Worm (Caenorhabditis elegans) whole organism, L4 larva: ENCODE results near the gene kxd-1.

ENCODE experiments used
- F26F4.8 ChIP-seq: fragments of 200-800 bp; sonication (Bioruptor generic); conservative IDR thresholded peaks from 2 replicates; pipeline ENCODE4 v1.3.6; 2022; ENCODE audit warnings: missing genetic modification characterization, missing compliant biosample characterization
- F37D6.2 ChIP-seq: sonication (generic microtip); optimal IDR thresholded peaks from 2 replicates; lab custom pipeline; 2016; ENCODE audit warnings: mild to moderate bottlenecking, missing genetic modification characterization, missing compliant biosample characterization
- F49E8.2 ChIP-seq: sonication (generic microtip); optimal IDR thresholded peaks from 2 replicates; lab custom pipeline; 2016; ENCODE audit warnings: missing compliant biosample characterization, mild to moderate bottlenecking, missing genetic modification characterization, borderline replicate concordance
- Y48G9A.11 ChIP-seq: fragments of 200-800 bp; sonication (Bioruptor generic); IDR thresholded peaks from 2 replicates; pipeline ENCODE4 v1.3.6; 2022; ENCODE audit warnings: missing genetic modification reagents, missing genetic modification characterization, missing compliant biosample characterization
- ZK546.5 ChIP-seq, 2 experiments: sonication (generic microtip); optimal IDR thresholded peaks; 2 replicates each; lab custom pipeline; 2017; ENCODE audit warnings: missing biosample characterization in 2 of 2, missing genetic modification characterization in 2 of 2
- aha-1 ChIP-seq: fragments of 150-350 bp; peaks from one replicate; lab custom pipeline; 2014; ENCODE audit warnings: missing biosample characterization, missing genetic modification characterization
- attf-4 ChIP-seq: sonication (generic microtip); optimal IDR thresholded peaks from 3 replicates; lab custom pipeline; 2017; ENCODE audit warnings: missing biosample characterization, missing genetic modification characterization
- ceh-28 ChIP-seq: fragments of 150-350 bp; optimal IDR thresholded peaks from 2 replicates; lab custom pipeline; 2014; ENCODE audit warnings: missing biosample characterization, missing genetic modification reagents, missing genetic modification characterization
- ceh-44 ChIP-seq: fragments of 200-800 bp; sonication (Bioruptor generic); IDR thresholded peaks from 2 replicates; pipeline ENCODE4 v1.3.6; 2022; ENCODE audit warnings: missing genetic modification reagents, missing genetic modification characterization, missing compliant biosample characterization
- ceh-62 ChIP-seq: sonication (generic microtip); optimal IDR thresholded peaks from 2 replicates; lab custom pipeline; 2017; ENCODE audit warnings: missing biosample characterization, missing genetic modification characterization
- ces-1 ChIP-seq: fragments of 150-350 bp; sonication (generic microtip); optimal IDR thresholded peaks from 4 replicates; lab custom pipeline; 2014; ENCODE audit warnings: missing biosample characterization, missing genetic modification reagents, missing genetic modification characterization
- cey-2 ChIP-seq: sonication (generic microtip); optimal IDR thresholded peaks from 3 replicates; lab custom pipeline; 2017; ENCODE audit warnings: missing genetic modification characterization, mild to moderate bottlenecking, missing compliant biosample characterization, antibody characterized with exemption, borderline replicate concordance; ENCODE audit not compliant: insufficient read depth
- daf-12 ChIP-seq: fragments of 150-350 bp; optimal IDR thresholded peaks from 2 replicates; lab custom pipeline; 2014; ENCODE audit warnings: missing biosample characterization, missing genetic modification reagents, missing genetic modification characterization
- daf-8 ChIP-seq: fragments of 200-800 bp; sonication (Bioruptor generic); IDR thresholded peaks from 2 replicates; pipeline ENCODE4 v1.3.6; 2022; ENCODE audit warnings: missing genetic modification characterization, missing compliant biosample characterization
- dpl-1 ChIP-seq: fragments of 150-350 bp; optimal IDR thresholded peaks from 2 replicates; lab custom pipeline; 2014; ENCODE audit warnings: missing biosample characterization, missing genetic modification reagents, missing genetic modification characterization
- duxl-1 ChIP-seq: sonication (generic microtip); optimal IDR thresholded peaks from 2 replicates; lab custom pipeline; 2016; ENCODE audit warnings: mild to moderate bottlenecking, missing genetic modification characterization, moderate library complexity, missing compliant biosample characterization; ENCODE audit not compliant: poor library complexity
- hlh-11 ChIP-seq: fragments of 200-800 bp; sonication (Bioruptor generic); optimal IDR thresholded peaks from 2 replicates; lab custom pipeline; 2018; ENCODE audit warnings: mild to moderate bottlenecking, missing genetic modification characterization, missing compliant biosample characterization
- hlh-30 ChIP-seq: sonication (generic microtip); optimal IDR thresholded peaks from 2 replicates; lab custom pipeline; 2017; ENCODE audit warnings: antibody characterized with exemption, mild to moderate bottlenecking, missing genetic modification characterization, missing compliant biosample characterization; ENCODE audit not compliant: insufficient read depth
- hmg-1.1 ChIP-seq: fragments of 200-800 bp; sonication (Bioruptor generic); IDR thresholded peaks from 2 replicates; pipeline ENCODE4 v1.3.6; 2022; ENCODE audit warnings: missing genetic modification reagents, missing genetic modification characterization, missing compliant biosample characterization
- jun-1 ChIP-seq: fragments of 150-350 bp; optimal IDR thresholded peaks from 2 replicates; lab custom pipeline; 2014; ENCODE audit warnings: missing biosample characterization, missing genetic modification reagents, missing genetic modification characterization
- lin-1 ChIP-seq: fragments of 200-800 bp; sonication (Bioruptor generic); IDR thresholded peaks from 2 replicates; pipeline ENCODE4 v1.3.6; 2022; ENCODE audit warnings: missing genetic modification reagents, missing genetic modification characterization, missing compliant biosample characterization
- lin-29 ChIP-seq: fragments of 200-800 bp; sonication (Bioruptor generic); IDR thresholded peaks from 2 replicates; pipeline ENCODE4 v1.3.6; 2022; ENCODE audit warnings: missing genetic modification reagents, missing genetic modification characterization, missing compliant biosample characterization
- lin-38 ChIP-seq: fragments of 200-800 bp; sonication (Bioruptor generic); IDR thresholded peaks from 2 replicates; pipeline ENCODE4 v1.3.6; 2022; ENCODE audit warnings: missing genetic modification reagents, missing genetic modification characterization, missing compliant biosample characterization
- lsy-2 ChIP-seq, 2 experiments: fragments of 150-350 bp in 1 of 2; sonication (generic microtip) in 1 of 2; optimal IDR thresholded peaks; 2 replicates each; lab custom pipeline; 2014 to 2017; ENCODE audit warnings: missing biosample characterization in 2 of 2, missing genetic modification characterization in 2 of 2
- madf-5 ChIP-seq, 2 experiments: fragments of 200-800 bp; sonication (Bioruptor generic); IDR thresholded peaks; 2 replicates each; pipeline ENCODE4 v1.3.6; 2022; ENCODE audit warnings: missing compliant biosample characterization in 2 of 2, missing genetic modification characterization in 2 of 2
- mdt-29 ChIP-seq: fragments of 200-800 bp; sonication (Bioruptor generic); IDR thresholded peaks from 2 replicates; pipeline ENCODE4 v1.3.6; 2022; ENCODE audit warnings: missing genetic modification reagents, missing genetic modification characterization, missing compliant biosample characterization
- mep-1 ChIP-seq: fragments of 150-350 bp; sonication (generic microtip); optimal IDR thresholded peaks from 3 replicates; lab custom pipeline; 2014; ENCODE audit warnings: missing biosample characterization, missing genetic modification characterization
- mes-2 ChIP-seq: sonication (generic microtip); optimal IDR thresholded peaks from 2 replicates; lab custom pipeline; 2016; ENCODE audit warnings: missing genotype, mild to moderate bottlenecking, missing genetic modification characterization, missing compliant biosample characterization; ENCODE audit not compliant: poor library complexity, severe bottlenecking
- mxl-2 ChIP-seq: fragments of 200-800 bp; sonication (Bioruptor generic); conservative IDR thresholded peaks from 2 replicates; pipeline ENCODE4 v1.3.6; 2022; ENCODE audit warnings: missing genetic modification reagents, missing genetic modification characterization, missing compliant biosample characterization
- nhr-102 ChIP-seq: sonication (generic microtip); optimal IDR thresholded peaks from 2 replicates; lab custom pipeline; 2016; ENCODE audit warnings: mild to moderate bottlenecking, missing genetic modification characterization, moderate library complexity, missing compliant biosample characterization
- nhr-25 ChIP-seq: sonication (generic microtip); optimal IDR thresholded peaks from 2 replicates; lab custom pipeline; 2017; ENCODE audit warnings: missing genetic modification characterization, mild to moderate bottlenecking, missing compliant biosample characterization, antibody characterized with exemption, moderate library complexity, borderline replicate concordance; ENCODE audit not compliant: insufficient read depth
- nhr-28 ChIP-seq: fragments of 150-350 bp; optimal IDR thresholded peaks from 2 replicates; lab custom pipeline; 2014; ENCODE audit warnings: missing biosample characterization, missing genetic modification characterization
- nhr-6 ChIP-seq: fragments of 150-350 bp; optimal IDR thresholded peaks from 2 replicates; lab custom pipeline; 2014; ENCODE audit warnings: missing biosample characterization, missing genetic modification characterization
- php-3 ChIP-seq: fragments of 200-800 bp; sonication (Bioruptor generic); IDR thresholded peaks from 2 replicates; pipeline ENCODE4 v1.3.6; 2022; ENCODE audit warnings: missing genetic modification reagents, missing genetic modification characterization, missing compliant biosample characterization
- snpc-1.2 ChIP-seq: fragments of 200-800 bp; sonication (Bioruptor generic); IDR thresholded peaks from 2 replicates; pipeline ENCODE4 v1.3.6; 2022; ENCODE audit warnings: missing genetic modification reagents, missing genetic modification characterization, missing compliant biosample characterization
- tag-97 ChIP-seq: fragments of 200-800 bp; sonication (Bioruptor generic); IDR thresholded peaks from 2 replicates; pipeline ENCODE4 v1.3.6; 2022; ENCODE audit warnings: missing genetic modification characterization, missing compliant biosample characterization
- unc-39 ChIP-seq: sonication (generic microtip); optimal IDR thresholded peaks from 2 replicates; lab custom pipeline; 2017; ENCODE audit warnings: missing biosample characterization, missing genetic modification characterization
- unc-62 ChIP-seq, 3 experiments: fragments of 150-350 bp in 1 of 3; sonication (generic microtip); optimal IDR thresholded peaks in 2 of 3; peaks in 1 of 3; 1 replicate in 1 of 3; 2 replicates in 2 of 3; lab custom pipeline; 2014 to 2017; ENCODE audit warnings: missing biosample characterization in 3 of 3, missing genetic modification characterization in 3 of 3, missing genetic modification reagents in 3 of 3, missing genotype in 1 of 3
- zfp-2 ChIP-seq: sonication (generic microtip); optimal IDR thresholded peaks from 2 replicates; lab custom pipeline; 2016; ENCODE audit warnings: mild to moderate bottlenecking, missing genetic modification characterization, missing compliant biosample characterization
- zfp-3 ChIP-seq: fragments of 200-800 bp; sonication (Bioruptor generic); conservative IDR thresholded peaks from 2 replicates; pipeline ENCODE4 v1.3.6; 2022; ENCODE audit warnings: missing genetic modification reagents, missing genetic modification characterization, missing compliant biosample characterization
- zip-11 ChIP-seq: fragments of 200-800 bp; sonication (Bioruptor generic); IDR thresholded peaks from 2 replicates; pipeline ENCODE4 v1.3.6; 2022; ENCODE audit warnings: missing genetic modification characterization, missing compliant biosample characterization
- zip-2 ChIP-seq: fragments of 150-350 bp; optimal IDR thresholded peaks from 2 replicates; lab custom pipeline; 2014; ENCODE audit warnings: missing biosample characterization, missing genetic modification characterization

The kxd-1 gene

ce11 chrV:7220973-7221519 is at the start of gene kxd-1, which contains the start of the genes C13F10.8 and C13F10.6:
kxd-1 (plus strand) TSS chrV:7221469.
C13F10.8 (minus strand) TSS chrV:7221023.
C13F10.6 (minus strand) TSS chrV:7221039.
- TF ChIP-seq daf-8 (GFP tag; lab: Robert Waterston, UW): no peak
- TF ChIP-seq Y48G9A.11 (GFP tag; lab: Robert Waterston, UW): no peak
- TF ChIP-seq F26F4.8 (GFP tag; lab: Robert Waterston, UW): no peak
- TF ChIP-seq nhr-6 (tag; lab: Kevin White, UChicago): peak; percentile 37
- TF ChIP-seq php-3 (GFP tag; lab: Robert Waterston, UW): no peak
- peak; percentile 36 for TF ChIP-seq hlh-30 (tag; lab: Kevin White, UChicago)
- no peak for TF ChIP-seq mep-1 (tag; lab: Kevin White, UChicago)
- TF ChIP-seq nhr-28 (tag; lab: Kevin White, UChicago): no peak
- no peak for TF ChIP-seq lin-1 (GFP tag; lab: Robert Waterston, UW)
- TF ChIP-seq ceh-28 (tag; lab: Kevin White, UChicago): no peak
- TF ChIP-seq hmg-1.1: peak; percentile 35; the same call in 1 of the 2 replicates
- no peak for TF ChIP-seq nhr-25 (tag; lab: Kevin White, UChicago)
- no peak for TF ChIP-seq ceh-44 (GFP tag; lab: Robert Waterston, UW)
- no peak for TF ChIP-seq zip-2 (tag; lab: Kevin White, UChicago)
- TF ChIP-seq unc-62 (GFP tag; optimal IDR thresholded peaks at IDR 0.05 in 1 of 2; lab: Kevin White, UChicago): peak in 1 of 2 experiments; percentile 32
- no peak for TF ChIP-seq unc-62 (tag; optimal IDR thresholded peaks at IDR 0.05; lab: Kevin White, UChicago)
- TF ChIP-seq F37D6.2 (tag; lab: Kevin White, UChicago): no peak
- peak in 1 of 2 experiments; percentile 35 for TF ChIP-seq lsy-2 (tag; optimal IDR thresholded peaks at IDR 0.05; lab: Kevin White, UChicago)
- 0 out of 2 replicates have a peak, but pooled peaks have one; percentile 15 for TF ChIP-seq lin-38 (GFP tag; lab: Robert Waterston, UW)
- no peak for TF ChIP-seq ceh-62
- TF ChIP-seq dpl-1 (GFP tag; lab: Kevin White, UChicago): peak; percentile 5
- no peak for TF ChIP-seq lin-29 (GFP tag; lab: Robert Waterston, UW)
- TF ChIP-seq unc-39 (tag; lab: Kevin White, UChicago): no peak
- no peak for TF ChIP-seq tag-97 (GFP tag; lab: Robert Waterston, UW)
- peak; percentile 4 for TF ChIP-seq hlh-11 (tag; lab: Kevin White, UChicago)
- TF ChIP-seq attf-4 (tag; lab: Kevin White, UChicago): no peak

ce11 chrV:7175201-7175600 is 46.1 kb upstream of the kxd-1 start, which contains the start of gene lgc-39:
lgc-39 (plus strand) TSS chrV:7175501.
- no peak for TF ChIP-seq Y48G9A.11 (GFP tag; lab: Robert Waterston, UW)
- no peak for TF ChIP-seq F49E8.2 (tag; lab: Kevin White, UChicago)
- TF ChIP-seq mxl-2 (GFP tag; lab: Robert Waterston, UW): no peak
- TF ChIP-seq zfp-3 (GFP tag; lab: Robert Waterston, UW): no peak

DNA sequence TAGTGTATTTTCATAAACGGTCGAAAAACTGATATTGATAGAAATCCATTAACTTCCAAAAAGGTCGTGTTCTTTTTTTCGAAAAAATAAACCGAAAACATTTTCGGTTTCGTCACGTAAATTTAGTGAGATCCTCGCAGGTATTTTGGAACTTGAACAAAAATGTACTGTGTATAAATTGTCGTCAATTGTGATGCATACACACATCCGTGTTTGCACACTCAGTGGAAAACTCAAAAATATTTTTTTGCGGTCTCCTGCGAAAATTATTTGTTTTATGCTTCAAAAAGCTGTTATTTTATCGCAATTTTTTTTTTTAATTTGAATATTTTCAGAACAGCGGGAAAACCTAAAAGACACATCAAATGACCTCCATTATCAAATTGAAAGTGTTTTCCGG is 42.4 kb upstream of the kxd-1 start, which contains the start of gene cpsf-2:
TSS of gene cpsf-2 (plus strand) at position 330 of the 400 bp plus-strand sequence.
- TF ChIP-seq aha-1 (tag; lab: Kevin White, UChicago): peak; percentile 72
- no peak for TF ChIP-seq zip-2 (tag; lab: Kevin White, UChicago)
- TF ChIP-seq mes-2 (tag; lab: Kevin White, UChicago): peak; percentile 47
- peak; percentile 1 for TF ChIP-seq dpl-1 (GFP tag; lab: Kevin White, UChicago)
- TF ChIP-seq daf-8 (GFP tag; lab: Robert Waterston, UW): no peak
- TF ChIP-seq hlh-11 (tag; lab: Kevin White, UChicago): no peak
- TF ChIP-seq madf-5 (GFP tag; IDR thresholded peaks at IDR 0.05; lab: Robert Waterston, UW): no peak

DNA sequence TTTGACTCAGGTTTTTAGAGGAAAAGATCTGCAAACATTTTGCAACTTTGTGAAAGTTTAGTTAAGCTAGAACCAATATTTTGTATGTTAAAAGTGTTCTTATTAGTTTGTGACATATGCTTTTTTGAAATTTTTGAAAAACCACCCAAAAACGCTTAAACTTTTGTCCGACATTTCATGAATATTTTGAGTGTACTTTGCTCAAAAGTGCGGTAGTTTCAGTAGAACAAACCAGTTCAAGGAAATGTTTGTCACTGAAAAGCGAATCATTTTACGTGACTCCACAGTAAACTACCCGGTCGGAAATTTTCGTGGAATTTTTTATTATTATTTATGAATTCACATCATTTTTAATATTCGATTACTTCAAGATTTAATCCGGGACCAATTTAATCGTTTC is 36.7 kb upstream of the kxd-1 start, which contains the start of gene pitr-5:
TSS of gene pitr-5 (plus strand) at position 301 of the 400 bp plus-strand sequence.
- no peak for TF ChIP-seq snpc-1.2 (GFP tag; lab: Robert Waterston, UW)
- no peak for TF ChIP-seq mdt-29 (GFP tag; lab: Robert Waterston, UW)
- TF ChIP-seq cey-2 (tag; lab: Kevin White, UChicago): no peak
- no peak for TF ChIP-seq daf-12
- no peak for TF ChIP-seq zfp-2 (tag; lab: Kevin White, UChicago)
- TF ChIP-seq ces-1 (GFP tag; lab: Kevin White, UChicago): no peak
- no peak for TF ChIP-seq attf-4 (tag; lab: Kevin White, UChicago)
- TF ChIP-seq hlh-11 (tag; lab: Kevin White, UChicago): no peak
- TF ChIP-seq zip-11 (GFP tag; lab: Robert Waterston, UW): no peak
- no peak for TF ChIP-seq hlh-30 (tag; lab: Kevin White, UChicago)
- TF ChIP-seq jun-1 (tag; lab: Kevin White, UChicago): no peak
- TF ChIP-seq ZK546.5 (tag; optimal IDR thresholded peaks at IDR 0.05; lab: Kevin White, UChicago): no peak
- TF ChIP-seq nhr-6 (tag; lab: Kevin White, UChicago): no peak
- no peak for TF ChIP-seq duxl-1 (tag; lab: Kevin White, UChicago)
- TF ChIP-seq nhr-102 (tag; lab: Kevin White, UChicago): no peak
